Fruit fly (Drosophila melanogaster): ENCODE data around the gene SrpRalpha.

Gene SrpRalpha

DNA sequence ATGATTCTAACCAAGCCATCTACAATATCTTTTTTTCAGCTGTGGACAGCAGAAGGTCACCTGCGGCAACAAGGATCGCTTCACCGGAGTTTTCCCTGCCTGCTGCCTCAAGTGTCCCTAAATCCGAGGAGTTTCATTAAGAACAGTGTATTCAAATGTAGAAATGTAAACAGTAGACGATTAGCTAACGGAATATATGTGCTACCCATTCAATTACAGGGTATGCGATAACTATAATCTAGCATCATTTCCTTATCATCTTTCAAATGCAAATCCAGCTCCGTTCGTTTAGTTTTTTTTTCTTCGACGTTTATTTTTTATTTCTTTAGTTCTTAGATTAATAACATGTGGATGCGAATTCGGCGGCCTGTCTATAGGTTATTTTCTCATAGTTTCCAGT, 15.7 kb upstream of the SrpRalpha start:
- TF ChIP-seq CTCF (optimal IDR thresholded peaks at IDR 0.05) (no peak), CG8478 (optimal IDR thresholded peaks at IDR 0.05) (no peak)

DNA sequence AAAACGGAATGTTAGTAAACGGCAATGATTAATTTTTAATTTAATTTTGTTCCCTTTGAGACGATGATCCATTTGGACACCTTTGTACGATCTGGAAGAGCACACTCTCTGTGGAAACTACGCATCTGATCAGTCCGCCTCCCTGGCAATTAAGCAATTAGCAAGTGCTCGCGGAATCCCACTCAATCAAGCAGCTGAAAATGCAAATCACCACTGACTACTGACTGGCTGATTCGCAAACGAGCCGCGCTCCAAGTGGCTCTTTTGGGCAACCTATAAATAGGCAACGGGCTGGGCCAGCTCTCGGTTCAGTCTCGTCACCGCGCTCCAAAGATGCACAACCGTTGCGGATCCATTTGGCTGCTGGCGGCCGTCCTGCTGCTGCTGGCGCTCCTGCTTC, 14.9 kb upstream of the SrpRalpha start, which contains the start of gene CG15201:
TSS of gene CG15201 (plus strand) at position 301 of the 400 bp plus-strand sequence.
- no peak for TF ChIP-seq CTCF (optimal IDR thresholded peaks at IDR 0.05)
- no peak for TF ChIP-seq CG8478 (optimal IDR thresholded peaks at IDR 0.05)

- TF ChIP-seq CTCF (optimal IDR thresholded peaks at IDR 0.05), result no peak
- no peak for TF ChIP-seq CG8478 (optimal IDR thresholded peaks at IDR 0.05)
These were observed 13.1 kb upstream of the SrpRalpha start, which contains the start of the genes CG15199 and CG15202 for dm6 chrX:11141785-11142591. CG15199 (minus strand) TSS chrX:11141835. CG15202 (plus strand) TSS chrX:11142541.

DNA sequence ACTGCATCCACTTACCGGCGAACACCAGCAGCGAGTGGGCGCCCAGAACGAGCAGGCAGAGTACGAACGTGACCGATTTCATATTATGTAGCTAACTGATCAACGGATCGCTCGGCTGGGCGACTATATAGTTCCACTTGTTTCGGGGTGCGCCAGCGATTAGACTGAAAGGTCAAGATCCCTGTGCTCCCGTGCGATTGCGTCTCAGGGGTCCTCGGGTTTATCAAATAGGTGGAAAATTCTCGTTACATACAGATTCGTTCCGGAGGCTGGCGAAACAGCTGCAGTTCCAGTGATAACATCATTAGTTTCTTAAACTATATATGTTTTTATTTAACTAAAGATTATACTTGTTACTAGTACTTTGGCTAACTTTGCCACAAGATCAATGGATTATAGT, 11.3 kb upstream of the SrpRalpha start, which contains the start of gene ssp7:
TSS of gene ssp7 (minus strand) at position 101 of the 400 bp plus-strand sequence.
- TF ChIP-seq CG8478 (optimal IDR thresholded peaks at IDR 0.05), result no peak
- TF ChIP-seq CTCF (optimal IDR thresholded peaks at IDR 0.05), result no peak

DNA sequence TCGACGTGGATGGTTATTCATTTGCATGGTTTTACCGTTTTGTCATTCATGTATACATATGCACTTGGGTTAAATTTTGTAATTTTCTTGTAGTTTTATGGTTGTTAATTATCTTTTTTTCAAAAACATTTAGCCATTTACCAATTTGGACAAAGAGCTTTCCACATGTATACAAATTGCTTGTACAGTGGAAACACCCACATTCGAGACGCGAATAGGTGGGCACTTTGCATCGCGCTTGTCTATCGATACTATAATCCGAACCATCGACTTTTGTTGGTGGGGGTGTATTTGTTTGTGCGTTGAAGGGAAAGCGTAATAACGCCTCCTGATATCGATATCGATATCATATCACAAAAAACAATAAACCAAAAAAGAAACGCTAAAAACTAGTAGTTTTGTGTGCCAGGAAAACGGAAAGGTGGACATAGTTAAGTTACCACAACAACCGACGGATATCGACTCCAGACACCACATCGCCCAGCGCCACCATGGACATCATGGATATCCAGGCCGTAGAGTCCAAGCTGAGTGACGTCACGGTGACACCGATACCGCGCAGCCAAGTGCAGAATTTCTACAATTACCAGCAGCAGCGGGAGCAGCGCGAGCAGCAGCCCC, 8.8 kb upstream of the SrpRalpha start, which contains the start of gene CDK2AP1:
TSS of gene CDK2AP1 (plus strand) at position 294 of the 621 bp plus-strand sequence.
- TF ChIP-seq CTCF (optimal IDR thresholded peaks at IDR 0.05) (peak in 1 of 2 experiments; percentile 28), CG8478 (optimal IDR thresholded peaks at IDR 0.05) (no peak)

DNA sequence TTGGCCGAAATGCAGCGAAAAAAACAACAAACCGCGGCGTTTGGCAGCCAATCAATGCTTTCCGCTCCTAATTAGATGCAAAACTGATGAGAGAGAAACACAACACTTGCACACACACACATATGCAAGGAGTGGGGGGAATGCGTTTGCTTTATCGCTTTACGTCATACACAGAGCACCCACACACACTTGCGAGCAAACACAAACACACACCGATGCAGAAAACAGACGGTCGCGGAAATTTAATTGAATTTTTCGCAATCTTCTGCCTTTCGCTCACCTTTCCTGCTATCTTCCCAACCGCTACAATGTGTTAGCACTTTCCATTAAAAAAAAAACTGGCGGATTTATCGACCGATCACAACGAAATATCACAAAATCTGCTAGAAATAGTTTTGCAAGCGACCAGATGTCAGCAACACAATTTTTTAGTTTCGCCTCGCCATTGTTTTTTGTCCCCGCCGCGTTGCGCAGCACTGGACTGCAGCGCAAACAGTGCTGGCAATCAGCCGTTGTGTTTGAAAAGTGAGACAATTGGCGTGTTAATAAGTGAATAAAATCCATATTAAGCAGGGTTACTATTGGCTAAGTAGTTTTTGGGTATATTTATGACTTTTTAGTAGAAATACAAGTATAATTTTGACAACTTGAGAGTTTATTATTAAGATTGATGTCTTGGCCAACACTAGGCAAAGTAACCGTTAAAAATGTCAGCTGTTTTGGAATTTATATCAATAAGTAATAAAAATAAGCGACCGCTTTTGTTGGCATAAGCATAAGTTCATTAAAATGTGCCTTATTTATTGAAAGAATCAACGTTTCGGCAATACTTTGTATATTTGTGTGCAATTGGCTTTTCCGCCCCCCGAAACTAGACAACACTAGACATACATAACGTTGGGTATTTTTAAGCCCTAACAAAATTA, 8.0 kb upstream of the SrpRalpha start, which contains the start of gene Klp10A:
TSS of gene Klp10A (minus strand) at position 532 of the 926 bp plus-strand sequence.
- no peak for TF ChIP-seq CG8478 (optimal IDR thresholded peaks at IDR 0.05)
- no peak for TF ChIP-seq CTCF (optimal IDR thresholded peaks at IDR 0.05)

dm6 chrX:11135840-11136586, 7.1 kb upstream of the SrpRalpha start:
- TF ChIP-seq CTCF (optimal IDR thresholded peaks at IDR 0.05), result no peak

DNA sequence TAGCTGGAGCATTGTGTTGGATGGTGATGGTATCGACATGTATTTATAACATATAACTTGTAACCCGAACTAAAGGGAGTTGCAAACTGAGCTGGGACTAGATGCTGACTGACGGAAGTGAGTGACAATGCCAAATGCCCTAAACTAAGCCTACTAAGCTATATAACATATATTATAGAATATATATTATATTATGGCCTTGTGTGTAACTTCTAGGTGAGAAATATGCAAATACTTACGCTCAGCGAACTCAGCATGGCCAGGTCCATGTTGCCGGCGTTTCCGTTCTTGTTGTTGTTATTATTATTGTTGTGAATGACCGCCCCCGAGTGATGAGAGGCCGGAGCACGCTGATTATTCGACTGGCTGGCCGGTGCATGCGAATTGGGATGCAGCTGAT, 3.4 kb upstream of the SrpRalpha start, which contains the start of gene CG44385:
TSS of gene CG44385 (minus strand) at position 101 of the 400 bp plus-strand sequence.
- TF ChIP-seq CG8478 (optimal IDR thresholded peaks at IDR 0.05), result no peak
- no peak for TF ChIP-seq CTCF (optimal IDR thresholded peaks at IDR 0.05)

dm6 chrX:11124749-11125508, 4.0 kb downstream of the SrpRalpha start, which contains the start of gene Rpt3:
Rpt3 (plus strand) TSS chrX:11125101.
- TF ChIP-seq CG8478 (optimal IDR thresholded peaks at IDR 0.05), result no peak
- no peak for TF ChIP-seq CTCF (optimal IDR thresholded peaks at IDR 0.05)

dm6 chrX:11124126-11124748, 4.7 kb downstream of the SrpRalpha start, which contains the start of gene CG11122:
CG11122 (minus strand) TSS chrX:11124726.
- TF ChIP-seq CTCF (optimal IDR thresholded peaks at IDR 0.05) (no peak), CG8478 (optimal IDR thresholded peaks at IDR 0.05) (no peak)

DNA sequence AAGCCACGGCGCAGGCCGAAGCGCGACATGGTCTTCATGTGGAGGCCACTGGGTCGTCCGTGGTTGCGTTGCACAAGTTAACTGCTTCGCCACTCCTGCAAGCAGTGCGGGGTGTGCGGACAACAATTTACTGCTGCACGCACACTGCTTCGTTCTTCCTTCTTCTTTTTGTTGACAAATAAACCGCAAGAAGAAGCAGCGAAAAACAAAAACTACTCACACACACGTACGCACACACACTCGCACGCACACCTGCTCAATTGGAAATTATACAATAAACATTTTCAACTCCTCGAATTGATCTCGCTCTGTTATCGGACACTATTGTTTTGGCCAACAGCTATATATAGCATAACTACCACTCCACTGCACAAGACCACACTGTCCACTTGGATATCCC, 5.3 kb downstream of the SrpRalpha start:
- TF ChIP-seq CG8478 (optimal IDR thresholded peaks at IDR 0.05) (no peak), CTCF (optimal IDR thresholded peaks at IDR 0.05) (no peak)

DNA sequence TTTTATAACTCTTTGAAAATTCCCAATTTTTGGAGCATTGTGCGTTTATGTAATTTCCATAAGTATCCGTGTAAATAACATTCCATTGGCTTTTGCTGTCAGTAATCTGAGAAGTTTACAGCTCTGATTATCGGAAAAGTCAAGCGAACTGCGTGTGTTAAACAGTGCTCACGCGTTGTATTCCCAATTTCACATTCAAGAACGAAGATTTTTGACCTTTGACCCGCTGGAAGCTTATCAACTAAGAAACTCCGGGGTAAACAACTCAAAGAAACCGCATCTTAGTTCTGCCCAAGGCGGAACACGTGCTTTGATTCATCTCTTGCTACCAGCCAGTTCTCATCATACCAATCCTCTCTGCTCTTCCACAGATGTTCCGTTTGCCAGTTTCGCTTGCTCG, 19.2 kb downstream of the SrpRalpha start:
- TF ChIP-seq CG8478 (optimal IDR thresholded peaks at IDR 0.05), result no peak
- TF ChIP-seq CTCF (optimal IDR thresholded peaks at IDR 0.05), result no peak
